Worm (Caenorhabditis elegans): ENCODE measurements around the gene K08A2.2.

- no peak for TF ChIP-seq ama-1 (optimal IDR thresholded peaks at IDR 0.05)
- no peak for TF ChIP-seq sea-1 (GFP tag; conservative IDR thresholded peaks at IDR 0.05)
- no peak for TF ChIP-seq ets-7 (tag; optimal IDR thresholded peaks at IDR 0.05)
- no peak for TF ChIP-seq tra-4 (tag; optimal IDR thresholded peaks at IDR 0.05)
- no peak for TF ChIP-seq hnd-1 (tag; optimal IDR thresholded peaks at IDR 0.05)
- TF ChIP-seq hmg-4 (GFP tag; optimal IDR thresholded peaks at IDR 0.05), result no peak
- no peak for TF ChIP-seq hmbx-1 (tag; optimal IDR thresholded peaks at IDR 0.05)
- no peak for TF ChIP-seq flt-1 (GFP tag; IDR thresholded peaks at IDR 0.05)
- no peak for TF ChIP-seq tbx-37 (GFP tag; conservative IDR thresholded peaks at IDR 0.05)
- TF ChIP-seq B0310.2 (tag; optimal IDR thresholded peaks at IDR 0.05), result no peak
- no peak for TF ChIP-seq aly-1 (tag; optimal IDR thresholded peaks at IDR 0.05)
- TF ChIP-seq F13C5.2 (tag; optimal IDR thresholded peaks at IDR 0.05), result no peak
- no peak for TF ChIP-seq scrt-1 (GFP tag; IDR thresholded peaks at IDR 0.05)
Measured at ce11 chrII:2963619-2964018, 27.8 kb upstream of the K08A2.2 start.

Measured in whole organism, early embryonic.